Worm (Caenorhabditis elegans): ENCODE results near the gene pbo-1.

DNA sequence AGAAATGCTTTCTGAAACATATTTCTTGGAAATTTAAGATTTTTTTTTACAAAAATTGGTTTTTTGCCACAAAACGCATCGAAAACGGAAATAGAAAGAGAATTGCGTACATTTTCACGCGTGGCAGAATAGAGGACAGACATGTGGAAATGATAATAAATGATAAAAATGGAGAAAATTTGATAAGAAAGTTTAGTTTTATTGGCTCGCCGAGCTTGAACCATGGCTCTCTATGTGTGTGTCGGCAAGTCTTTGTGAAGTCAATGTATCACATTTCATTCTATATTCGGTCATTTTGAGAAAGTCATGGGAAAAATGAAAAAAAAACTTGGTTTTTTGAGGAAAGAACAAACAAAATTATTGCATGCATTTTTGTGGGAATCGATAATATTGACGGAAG is 1.1 kb upstream of the pbo-1 start:
- TF ChIP-seq ama-1 (optimal IDR thresholded peaks at IDR 0.05) (no peak), hmg-11 (tag; optimal IDR thresholded peaks at IDR 0.05) (no peak)

Measured in whole organism, L3 larva.